Fruit fly (Drosophila melanogaster): ENCODE results near the gene CG2931.

DNA sequence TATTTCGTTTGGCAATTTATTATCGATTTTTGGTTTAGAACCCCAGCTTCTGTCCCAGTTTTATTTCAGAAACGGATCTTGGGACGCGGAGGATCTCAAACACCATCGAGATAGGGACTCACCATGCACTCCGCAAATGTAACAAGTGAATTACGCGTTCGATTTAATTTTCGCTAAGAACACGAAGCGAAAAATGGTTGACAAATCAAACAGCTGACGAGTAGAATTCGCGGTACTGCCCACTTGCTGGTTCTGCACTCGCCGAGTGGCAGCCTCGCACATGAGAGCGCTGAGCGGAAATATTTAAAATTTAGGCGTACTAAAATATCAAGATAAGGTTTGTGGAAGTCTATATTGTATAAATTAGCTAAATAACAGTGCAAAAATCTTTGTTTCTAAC is 5.0 kb downstream of the CG2931 start, which contains the start of gene Pi4KIIalpha:
- TF ChIP-seq CG14655 (GFP tag; optimal IDR thresholded peaks at IDR 0.05): no peak
- TF ChIP-seq EcR (GFP tag; optimal IDR thresholded peaks at IDR 0.05): no peak
- no peak for TF ChIP-seq CG17806 (tag; optimal IDR thresholded peaks at IDR 0.05)
- TF ChIP-seq CG12605 (GFP tag; IDR thresholded peaks at IDR 0.05): no peak
- TF ChIP-seq gl (tag; optimal IDR thresholded peaks at IDR 0.05): no peak
- TF ChIP-seq CG34367 (tag; optimal IDR thresholded peaks at IDR 0.05): no peak
- TF ChIP-seq rn (GFP tag; IDR thresholded peaks at IDR 0.05): no peak
- TF ChIP-seq Pif1A (GFP tag; optimal IDR thresholded peaks at IDR 0.05): no peak
- no peak for TF ChIP-seq CG4496 (GFP tag; IDR thresholded peaks at IDR 0.05)
- TF ChIP-seq CG8159 (tag; optimal IDR thresholded peaks at IDR 0.05): no peak
